Fruit fly (Drosophila melanogaster): ENCODE measurements around the gene CG2120.

Gene CG2120

DNA sequence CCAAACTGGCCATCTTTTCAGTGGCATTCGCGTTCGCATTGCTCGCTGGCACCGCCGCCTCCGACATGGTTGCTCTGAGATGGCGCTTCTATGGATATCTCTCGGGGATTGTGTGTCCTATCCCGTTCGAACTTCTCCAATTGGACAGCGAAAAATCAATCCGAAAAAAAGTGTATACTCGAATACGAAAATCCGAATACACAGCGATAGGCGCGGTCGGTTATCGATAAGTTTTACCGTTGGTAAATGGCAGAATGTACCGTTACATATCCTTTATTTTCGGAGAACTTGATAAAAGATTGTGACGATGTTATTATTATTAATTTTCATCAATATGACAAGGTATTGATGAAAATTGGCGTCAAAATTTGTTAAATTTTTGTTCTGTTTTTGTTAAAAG lies 16.5 kb downstream of the CG2120 start, which contains the start of gene Gbeta5:
Gene Gbeta5 (minus strand): TSS at position 199 of the 400 bp plus-strand sequence.
- TF ChIP-seq dsx (GFP tag; optimal IDR thresholded peaks at IDR 0.05; ENCODE audit: poor library complexity, severe bottlenecking) (no peak), lz (GFP tag; optimal IDR thresholded peaks at IDR 0.05) (no peak), Hr38 (GFP tag; optimal IDR thresholded peaks at IDR 0.05) (no peak), pdm3 (GFP tag; optimal IDR thresholded peaks at IDR 0.05) (no peak), CG10631 (GFP tag; optimal IDR thresholded peaks at IDR 0.05) (no peak), Gug (GFP tag; IDR thresholded peaks at IDR 0.05) (no peak), ss (GFP tag; optimal IDR thresholded peaks at IDR 0.05) (no peak), CG11294 (GFP tag; IDR thresholded peaks at IDR 0.05) (no peak), CG11902 (GFP tag; optimal IDR thresholded peaks at IDR 0.05) (no peak), CG3032 (tag; optimal IDR thresholded peaks at IDR 0.05) (no peak), CG6854 (GFP tag; optimal IDR thresholded peaks at IDR 0.05) (no peak), CG32006 (GFP tag; optimal IDR thresholded peaks at IDR 0.05) (no peak), Lpt (GFP tag; optimal IDR thresholded peaks at IDR 0.05) (no peak), CG8632 (GFP tag; optimal IDR thresholded peaks at IDR 0.05) (no peak), vri (GFP tag; optimal IDR thresholded peaks at IDR 0.05) (no peak), Sox15 (GFP tag; optimal IDR thresholded peaks at IDR 0.05) (no peak), Sox102F (GFP tag; optimal IDR thresholded peaks at IDR 0.05) (no peak), dac (GFP tag; optimal IDR thresholded peaks at IDR 0.05) (no peak), Smox (GFP tag; optimal IDR thresholded peaks at IDR 0.05) (no peak)

dm6 chrX:8152718-8153117 lies 17.1 kb downstream of the CG2120 start, which contains the start of gene CG18262:
Gene CG18262 (plus strand): TSS chrX:8152948.
- TF ChIP-seq CG15336 (GFP tag; IDR thresholded peaks at IDR 0.05) = peak; percentile 28; the same call in 1 of the 2 replicates
- TF ChIP-seq dsx (GFP tag; optimal IDR thresholded peaks at IDR 0.05; ENCODE audit: poor library complexity, severe bottlenecking) = no peak
- TF ChIP-seq esn (GFP tag; optimal IDR thresholded peaks at IDR 0.05) = peak; percentile 19
- TF ChIP-seq CG3919 (GFP tag; optimal IDR thresholded peaks at IDR 0.05) = no peak
- no peak for TF ChIP-seq Hr38 (GFP tag; optimal IDR thresholded peaks at IDR 0.05)
- no peak for TF ChIP-seq CG4318 (GFP tag; optimal IDR thresholded peaks at IDR 0.05)
- TF ChIP-seq Gug (GFP tag; IDR thresholded peaks at IDR 0.05) = no peak
- TF ChIP-seq fd59A (GFP tag; optimal IDR thresholded peaks at IDR 0.05) = no peak
- peak; percentile 70 for TF ChIP-seq Eip78C (GFP tag)
- no peak for TF ChIP-seq Hr39 (GFP tag; optimal IDR thresholded peaks at IDR 0.05)
- TF ChIP-seq CG1621 (tag; optimal IDR thresholded peaks at IDR 0.05) = no peak

DNA sequence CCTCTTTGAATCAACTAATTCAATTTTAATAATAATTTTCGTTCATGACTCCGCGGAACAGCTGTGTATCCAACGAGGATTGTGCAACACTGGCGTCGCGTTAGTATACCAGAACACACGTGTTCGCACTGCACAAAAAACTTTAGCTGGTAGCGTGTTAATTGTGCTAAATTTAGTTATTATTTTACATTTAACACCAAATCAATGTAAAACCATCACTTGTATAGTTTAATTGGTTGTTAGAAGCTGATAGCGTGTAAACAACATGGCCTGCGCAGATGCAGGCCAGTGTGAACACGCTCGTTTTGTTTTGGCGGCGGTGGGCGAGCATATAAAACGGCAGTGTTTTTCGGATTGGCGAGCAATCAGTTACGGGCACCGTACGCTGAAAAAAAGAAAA lies 21.7 kb downstream of the CG2120 start, which contains the start of the genes Traf6 and GIIIspla2:
Gene Traf6 (minus strand): TSS at position 93 of the 400 bp plus-strand sequence.
Gene GIIIspla2 (plus strand): TSS at position 335 of the 400 bp plus-strand sequence.
- peak; percentile 69 for TF ChIP-seq achi (GFP tag; optimal IDR thresholded peaks at IDR 0.05)
- TF ChIP-seq Hr38 (GFP tag; optimal IDR thresholded peaks at IDR 0.05) = no peak
- TF ChIP-seq Hr39 (GFP tag; optimal IDR thresholded peaks at IDR 0.05) = peak; percentile 75
- no peak for TF ChIP-seq CG16779 (tag; optimal IDR thresholded peaks at IDR 0.05)
- no peak for TF ChIP-seq Smox (GFP tag; optimal IDR thresholded peaks at IDR 0.05)
- peak; percentile 80 for TF ChIP-seq CG3032 (tag; optimal IDR thresholded peaks at IDR 0.05)
- TF ChIP-seq CG8632 (GFP tag; optimal IDR thresholded peaks at IDR 0.05) = no peak
- peak; percentile 74 for TF ChIP-seq dac (GFP tag; optimal IDR thresholded peaks at IDR 0.05)
- TF ChIP-seq CG10669 (GFP tag; optimal IDR thresholded peaks at IDR 0.05) = peak; percentile 72
- no peak for TF ChIP-seq CG9139 (GFP tag; optimal IDR thresholded peaks at IDR 0.05)
- TF ChIP-seq cyc (GFP tag; optimal IDR thresholded peaks at IDR 0.05) = peak; percentile 66
- TF ChIP-seq topi (GFP tag; optimal IDR thresholded peaks at IDR 0.05) = peak; percentile 80
- peak; percentile 80 for TF ChIP-seq CG31627 (GFP tag; optimal IDR thresholded peaks at IDR 0.05)
- no peak for TF ChIP-seq fd85E (GFP tag; optimal IDR thresholded peaks at IDR 0.05)
- TF ChIP-seq spab (GFP tag; optimal IDR thresholded peaks at IDR 0.05) = no peak
- TF ChIP-seq CG7368 (GFP tag; optimal IDR thresholded peaks at IDR 0.05) = no peak
- TF ChIP-seq fd59A (GFP tag; optimal IDR thresholded peaks at IDR 0.05) = peak; percentile 64
- peak; percentile 63 for TF ChIP-seq acj6 (GFP tag; optimal IDR thresholded peaks at IDR 0.05)
- no peak for TF ChIP-seq CG34406 (GFP tag; optimal IDR thresholded peaks at IDR 0.05)
- TF ChIP-seq Ets21C (GFP tag; optimal IDR thresholded peaks at IDR 0.05) = peak; percentile 62
- TF ChIP-seq CG1621 (tag; optimal IDR thresholded peaks at IDR 0.05) = peak; percentile 68
- TF ChIP-seq Eip93F (GFP tag; optimal IDR thresholded peaks at IDR 0.05) = no peak
- peak; percentile 83 for TF ChIP-seq Eip78C (GFP tag)
- TF ChIP-seq Sox14 (GFP tag; optimal IDR thresholded peaks at IDR 0.05) = peak; percentile 87
- TF ChIP-seq salr (GFP tag; optimal IDR thresholded peaks at IDR 0.05) = peak in 1 of 2 experiments; percentile 60
- peak; percentile 83 for TF ChIP-seq eg (GFP tag; IDR thresholded peaks at IDR 0.05)
- TF ChIP-seq Sox15 (GFP tag; optimal IDR thresholded peaks at IDR 0.05) = peak; percentile 39
- TF ChIP-seq CG6163 (GFP tag; IDR thresholded peaks at IDR 0.05) = peak; percentile 86; the same call in 2 of the 3 replicates
- peak; percentile 68 for TF ChIP-seq Ets96B (tag; optimal IDR thresholded peaks at IDR 0.05)
- TF ChIP-seq CG8119 (GFP tag; IDR thresholded peaks at IDR 0.05) = peak; percentile 63
- no peak for TF ChIP-seq fkh (GFP tag; optimal IDR thresholded peaks at IDR 0.05)
